Worm (Caenorhabditis elegans) whole organism, L3 larva: ENCODE measurements around the gene srr-2.

ENCODE experiments used
- R02D3.7 ChIP-seq: fragments of 150-350 bp; optimal IDR thresholded peaks from 2 replicates; lab custom pipeline; 2014; ENCODE audit warnings: missing biosample characterization, missing genetic modification characterization
- aly-2 ChIP-seq: fragments of 150-350 bp; optimal IDR thresholded peaks from 2 replicates; lab custom pipeline; 2014; ENCODE audit warnings: missing biosample characterization, missing genetic modification characterization
- ceh-16 ChIP-seq: sonication (generic microtip); optimal IDR thresholded peaks from 2 replicates; lab custom pipeline; 2017; ENCODE audit warnings: missing biosample characterization, missing genetic modification characterization
- ceh-28 ChIP-seq: fragments of 150-350 bp; optimal IDR thresholded peaks from 2 replicates; lab custom pipeline; 2014; ENCODE audit warnings: missing biosample characterization, missing genetic modification reagents, missing genetic modification characterization
- ceh-9 ChIP-seq: sonication (generic microtip); optimal IDR thresholded peaks from 2 replicates; lab custom pipeline; 2018; ENCODE audit warnings: missing biosample characterization, missing genetic modification characterization
- daf-12 ChIP-seq: fragments of 150-350 bp; optimal IDR thresholded peaks from 2 replicates; lab custom pipeline; 2014; ENCODE audit warnings: missing biosample characterization, missing genetic modification reagents, missing genetic modification characterization
- egl-27 ChIP-seq: sonication (generic microtip); optimal IDR thresholded peaks from 4 replicates; lab custom pipeline; 2017; ENCODE audit warnings: missing biosample characterization, missing genetic modification reagents, missing genetic modification characterization
- egl-5 ChIP-seq: fragments of 150-350 bp; optimal IDR thresholded peaks from 2 replicates; lab custom pipeline; 2017; ENCODE audit warnings: missing biosample characterization, missing genetic modification reagents, missing genetic modification characterization, inconsistent platforms
- elt-2 ChIP-seq: sonication (generic microtip); optimal IDR thresholded peaks from 2 replicates; lab custom pipeline; 2016; ENCODE audit warnings: missing genetic modification reagents, mild to moderate bottlenecking, missing genetic modification characterization, missing compliant biosample characterization
- elt-3 ChIP-seq, 3 experiments: fragments of 150-350 bp in 1 of 3; sonication (generic microtip) in 2 of 3; optimal IDR thresholded peaks; 2 replicates in 2 of 3; 4 replicates in 1 of 3; lab custom pipeline; 2014 to 2017; ENCODE audit warnings: missing biosample characterization in 3 of 3, missing genetic modification characterization in 3 of 3
- eor-1 ChIP-seq, 2 experiments: fragments of 150-350 bp; optimal IDR thresholded peaks; 2 replicates each; lab custom pipeline; 2014 to 2018; ENCODE audit warnings: missing biosample characterization in 2 of 2, missing genetic modification characterization in 2 of 2
- fkh-10 ChIP-seq: sonication (generic microtip); optimal IDR thresholded peaks from 2 replicates; lab custom pipeline; 2017; ENCODE audit warnings: missing biosample characterization, missing genetic modification reagents, missing genetic modification characterization
- fos-1 ChIP-seq: fragments of 150-350 bp; optimal IDR thresholded peaks from 2 replicates; lab custom pipeline; 2014; ENCODE audit warnings: missing biosample characterization, missing genetic modification characterization
- hmg-11 ChIP-seq: sonication (generic microtip); optimal IDR thresholded peaks from 2 replicates; lab custom pipeline; 2016; ENCODE audit warnings: missing genetic modification characterization, missing compliant biosample characterization
- jun-1 ChIP-seq: fragments of 150-350 bp; optimal IDR thresholded peaks from 2 replicates; lab custom pipeline; 2014; ENCODE audit warnings: missing biosample characterization, missing genetic modification reagents, missing genetic modification characterization
- lin-15B ChIP-seq: fragments of 150-350 bp; optimal IDR thresholded peaks from 2 replicates; lab custom pipeline; 2014; ENCODE audit warnings: missing biosample characterization, missing genetic modification characterization
- lin-39 ChIP-seq: fragments of 150-350 bp; optimal IDR thresholded peaks from 2 replicates; lab custom pipeline; 2018; ENCODE audit warnings: missing biosample characterization, missing genetic modification reagents, missing genetic modification characterization
- lsy-12 ChIP-seq: sonication (generic microtip); optimal IDR thresholded peaks from 2 replicates; lab custom pipeline; 2016; ENCODE audit warnings: mild to moderate bottlenecking, missing genetic modification characterization, missing compliant biosample characterization
- mdl-1 ChIP-seq: fragments of 150-350 bp; optimal IDR thresholded peaks from 2 replicates; lab custom pipeline; 2014; ENCODE audit warnings: missing biosample characterization, missing genetic modification characterization
- mml-1 ChIP-seq: fragments of 150-350 bp; sonication (generic microtip); optimal IDR thresholded peaks from 3 replicates; lab custom pipeline; 2014; ENCODE audit warnings: missing biosample characterization, missing genetic modification characterization
- nhr-11 ChIP-seq: fragments of 150-350 bp; optimal IDR thresholded peaks from 2 replicates; lab custom pipeline; 2014; ENCODE audit warnings: missing biosample characterization, missing genetic modification characterization
- nhr-12 ChIP-seq: fragments of 150-350 bp; optimal IDR thresholded peaks from 2 replicates; lab custom pipeline; 2014; ENCODE audit warnings: missing biosample characterization, missing genetic modification characterization
- nhr-23 ChIP-seq: fragments of 150-350 bp; optimal IDR thresholded peaks from 2 replicates; lab custom pipeline; 2014; ENCODE audit warnings: missing biosample characterization, missing genetic modification reagents, missing genetic modification characterization
- nhr-237 ChIP-seq: fragments of 150-350 bp; optimal IDR thresholded peaks from 2 replicates; lab custom pipeline; 2014; ENCODE audit warnings: missing biosample characterization, missing genetic modification characterization
- nhr-25 ChIP-seq: sonication (generic microtip); optimal IDR thresholded peaks from 2 replicates; lab custom pipeline; 2017; ENCODE audit warnings: missing biosample characterization, missing genetic modification characterization
- nhr-28 ChIP-seq: fragments of 150-350 bp; optimal IDR thresholded peaks from 2 replicates; lab custom pipeline; 2014; ENCODE audit warnings: missing biosample characterization, missing genetic modification characterization
- nhr-43 ChIP-seq: sonication (generic microtip); optimal IDR thresholded peaks from 2 replicates; lab custom pipeline; 2016; ENCODE audit warnings: mild to moderate bottlenecking, missing genetic modification characterization, missing compliant biosample characterization; ENCODE audit not compliant: poor library complexity, severe bottlenecking
- nhr-76 ChIP-seq: fragments of 150-350 bp; sonication (generic microtip); optimal IDR thresholded peaks from 5 replicates; lab custom pipeline; 2014; ENCODE audit warnings: missing biosample characterization, missing genetic modification characterization
- nhr-77 ChIP-seq: fragments of 150-350 bp; optimal IDR thresholded peaks from 2 replicates; lab custom pipeline; 2014; ENCODE audit warnings: missing biosample characterization, missing genetic modification characterization
- pha-4 ChIP-seq: fragments of 150-350 bp; optimal IDR thresholded peaks from 2 replicates; lab custom pipeline; 2014; ENCODE audit warnings: missing biosample characterization, missing genetic modification reagents, missing genetic modification characterization
- pqm-1 ChIP-seq: fragments of 150-350 bp; optimal IDR thresholded peaks from 2 replicates; lab custom pipeline; 2017; ENCODE audit warnings: missing biosample characterization, missing genetic modification characterization, inconsistent platforms
- sea-2 ChIP-seq: fragments of 150-350 bp; sonication (generic microtip); optimal IDR thresholded peaks from 4 replicates; lab custom pipeline; 2014; ENCODE audit warnings: missing biosample characterization, missing genetic modification reagents, missing genetic modification characterization
- skn-1 ChIP-seq: fragments of 150-350 bp; optimal IDR thresholded peaks from 2 replicates; lab custom pipeline; 2014; ENCODE audit warnings: missing biosample characterization, missing genetic modification characterization
- snpc-4 ChIP-seq: fragments of 150-350 bp; optimal IDR thresholded peaks from 2 replicates; lab custom pipeline; 2014; ENCODE audit warnings: missing biosample characterization, missing genetic modification characterization
- tbx-2 ChIP-seq: sonication (generic microtip); optimal IDR thresholded peaks from 2 replicates; lab custom pipeline; 2016; ENCODE audit warnings: mild to moderate bottlenecking, missing genetic modification characterization, missing compliant biosample characterization
- unc-39 ChIP-seq: sonication (generic microtip); optimal IDR thresholded peaks from 4 replicates; lab custom pipeline; 2017; ENCODE audit warnings: missing biosample characterization, missing genetic modification characterization
- unc-62 ChIP-seq: fragments of 150-350 bp; sonication (generic microtip); optimal IDR thresholded peaks from 4 replicates; lab custom pipeline; 2014; ENCODE audit warnings: missing biosample characterization, missing genetic modification reagents, missing genetic modification characterization
- zag-1 ChIP-seq: fragments of 150-350 bp; optimal IDR thresholded peaks from 2 replicates; lab custom pipeline; 2014; ENCODE audit warnings: missing biosample characterization, missing genetic modification characterization

Gene srr-2

ce11 chrV:19231167-19231566 is 14.2 kb upstream of the srr-2 start:
- TF ChIP-seq mdl-1 (tag; lab: Kevin White, UChicago) (no peak), elt-3 (tag; optimal IDR thresholded peaks at IDR 0.05; lab: Kevin White, UChicago) (no peak), eor-1 (tag; optimal IDR thresholded peaks at IDR 0.05; lab: Kevin White, UChicago) (no peak), nhr-25 (tag; lab: Kevin White, UChicago) (no peak), fos-1 (no peak), nhr-12 (tag; lab: Kevin White, UChicago) (no peak), nhr-23 (tag; lab: Kevin White, UChicago) (no peak), nhr-43 (tag; lab: Kevin White, UChicago) (no peak), daf-12 (tag; lab: Kevin White, UChicago) (no peak), unc-39 (tag; lab: Kevin White, UChicago) (no peak), mml-1 (no peak), hmg-11 (tag; lab: Kevin White, UChicago) (no peak), egl-27 (tag; lab: Kevin White, UChicago) (no peak), ceh-9 (tag; lab: Kevin White, UChicago) (no peak), sea-2 (GFP tag; lab: Kevin White, UChicago) (no peak), aly-2 (tag; lab: Kevin White, UChicago) (no peak), nhr-11 (tag; lab: Kevin White, UChicago) (no peak), nhr-237 (no peak), nhr-28 (tag; lab: Kevin White, UChicago) (no peak)
- TF ChIP-seq, all 47 proteins: peak for 0

- TF ChIP-seq elt-2 (tag; lab: Kevin White, UChicago) (peak; percentile 53), aly-2 (tag; lab: Kevin White, UChicago) (no peak), egl-5 (tag; lab: Kevin White, UChicago) (no peak), ceh-28 (tag; lab: Kevin White, UChicago) (no peak), eor-1 (tag; optimal IDR thresholded peaks at IDR 0.05; lab: Kevin White, UChicago) (no peak), nhr-23 (tag; lab: Kevin White, UChicago) (no peak)
- TF ChIP-seq, all 47 proteins: peak for 1
These were observed 13.4 kb upstream of the srr-2 start, which contains the start of gene sqst-3 for ce11 chrV:19230413-19230812. TSS of gene sqst-3 (plus strand) at chrV:19230782.

- TF ChIP-seq ceh-16 (no peak), R02D3.7 (no peak), nhr-28 (tag; lab: Kevin White, UChicago) (no peak)
These were observed 699 bp upstream of the srr-2 start, which contains the start of gene oac-49 for ce11 chrV:19217675-19218074. TSS of gene oac-49 (plus strand) at chrV:19217975.

- TF ChIP-seq eor-1 (tag; optimal IDR thresholded peaks at IDR 0.05; lab: Kevin White, UChicago) = no peak
- TF ChIP-seq elt-3 (tag; optimal IDR thresholded peaks at IDR 0.05; lab: Kevin White, UChicago) = no peak
- peak; percentile 90 for TF ChIP-seq elt-2 (tag; lab: Kevin White, UChicago)
- TF ChIP-seq nhr-23 (tag; lab: Kevin White, UChicago) = peak; percentile 0
- TF ChIP-seq pha-4 (tag; lab: Kevin White, UChicago) = peak; percentile 54
- peak; percentile 18 for TF ChIP-seq jun-1 (tag; lab: Kevin White, UChicago)
- TF ChIP-seq nhr-76 (tag; lab: Kevin White, UChicago) = peak; percentile 97
- TF ChIP-seq mml-1 = no peak
- no peak for TF ChIP-seq fkh-10 (GFP tag; lab: Kevin White, UChicago)
- TF ChIP-seq pqm-1 = peak; percentile 86
- no peak for TF ChIP-seq unc-39 (tag; lab: Kevin White, UChicago)
- TF ChIP-seq daf-12 (tag; lab: Kevin White, UChicago) = no peak
- TF ChIP-seq lin-39 (tag; lab: Kevin White, UChicago) = no peak
- TF ChIP-seq egl-27 (tag; lab: Kevin White, UChicago) = no peak
- no peak for TF ChIP-seq ceh-9 (tag; lab: Kevin White, UChicago)
- TF ChIP-seq nhr-77 (tag; lab: Kevin White, UChicago) = no peak
- TF ChIP-seq unc-62 = no peak
- no peak for TF ChIP-seq lin-15B (tag; lab: Kevin White, UChicago)
- TF ChIP-seq, all 47 proteins: peak for 6
These were observed 4.6 kb downstream of the srr-2 start for ce11 chrV:19212354-19212753.

ce11 chrV:19211795-19212194 is 5.2 kb downstream of the srr-2 start, which contains the start of gene nhr-79:
TSS of gene nhr-79 (minus strand) at chrV:19211895.
- no peak for TF ChIP-seq nhr-237
- TF ChIP-seq elt-2 (tag; lab: Kevin White, UChicago) = no peak
- no peak for TF ChIP-seq snpc-4 (tag; lab: Kevin White, UChicago)
- TF ChIP-seq R02D3.7 = no peak
- TF ChIP-seq jun-1 (tag; lab: Kevin White, UChicago) = no peak
- TF ChIP-seq skn-1 (tag; lab: Kevin White, UChicago) = no peak
- TF ChIP-seq daf-12 (tag; lab: Kevin White, UChicago) = no peak
- no peak for TF ChIP-seq tbx-2 (tag; lab: Kevin White, UChicago)
- TF ChIP-seq lsy-12 (tag; lab: Kevin White, UChicago) = no peak
- no peak for TF ChIP-seq ceh-28 (tag; lab: Kevin White, UChicago)
- no peak for TF ChIP-seq lin-15B (tag; lab: Kevin White, UChicago)
- TF ChIP-seq pqm-1 = no peak
- TF ChIP-seq nhr-11 (tag; lab: Kevin White, UChicago) = no peak
- no peak for TF ChIP-seq ceh-9 (tag; lab: Kevin White, UChicago)
- no peak for TF ChIP-seq sea-2 (GFP tag; lab: Kevin White, UChicago)
- TF ChIP-seq mdl-1 (tag; lab: Kevin White, UChicago) = no peak
- TF ChIP-seq nhr-23 (tag; lab: Kevin White, UChicago) = no peak
- no peak for TF ChIP-seq pha-4 (tag; lab: Kevin White, UChicago)
- TF ChIP-seq zag-1 (tag; lab: Kevin White, UChicago) = no peak
- no peak for TF ChIP-seq mml-1
- TF ChIP-seq, all 47 proteins: peak for 0
